Fruit fly (Drosophila melanogaster) whole organism, adult: ENCODE measurements around the gene CG10761.

Experiments used
- CG11617 ChIP-seq: fragments of 200-800 bp; sonication (Bioruptor generic); optimal IDR thresholded peaks from 2 replicates; lab custom pipeline; 2017; ENCODE audit warnings: mild to moderate bottlenecking, missing biosample characterization, missing genetic modification reagents, missing genetic modification characterization
- CG14711 ChIP-seq: fragments of 200-800 bp; sonication (Bioruptor generic); optimal IDR thresholded peaks from 2 replicates; lab custom pipeline; 2018; ENCODE audit warnings: missing biosample characterization, mild to moderate bottlenecking, missing genetic modification characterization, moderate library complexity
- CG1620 ChIP-seq: fragments of 200-800 bp; sonication (Bioruptor generic); optimal IDR thresholded peaks from 2 replicates; lab custom pipeline; 2016; ENCODE audit warnings: missing biosample characterization, missing genetic modification characterization
- CG5204 ChIP-seq: fragments of 200-800 bp; sonication (Bioruptor generic); optimal IDR thresholded peaks from 2 replicates; lab custom pipeline; 2016; ENCODE audit warnings: missing biosample characterization, missing genetic modification characterization
- CG7045 ChIP-seq: fragments of 200-800 bp; sonication (Bioruptor generic); optimal IDR thresholded peaks from 2 replicates; lab custom pipeline; 2017; ENCODE audit warnings: missing biosample characterization, mild to moderate bottlenecking, missing genetic modification characterization
- CG7101 ChIP-seq: fragments of 200-800 bp; sonication (Bioruptor generic); optimal IDR thresholded peaks from 2 replicates; lab custom pipeline; 2018; ENCODE audit warnings: missing biosample characterization, mild to moderate bottlenecking, missing genetic modification characterization, moderate library complexity
- Clk ChIP-seq: fragments of 200-800 bp; sonication (Bioruptor generic); optimal IDR thresholded peaks from 2 replicates; lab custom pipeline; 2017; ENCODE audit warnings: missing biosample characterization, missing genetic modification characterization
- Hr96 ChIP-seq: fragments of 200-800 bp; sonication (Bioruptor generic); optimal IDR thresholded peaks from 2 replicates; lab custom pipeline; 2016; ENCODE audit warnings: missing biosample characterization, missing genetic modification characterization
- Mnt ChIP-seq: fragments of 200-800 bp; sonication (Bioruptor generic); optimal IDR thresholded peaks from 2 replicates; lab custom pipeline; 2016; ENCODE audit warnings: missing biosample characterization, mild to moderate bottlenecking, missing genetic modification characterization
- bab1 ChIP-seq: fragments of 200-800 bp; sonication (Bioruptor generic); optimal IDR thresholded peaks from 3 replicates; lab custom pipeline; 2019; ENCODE audit warnings: missing biosample characterization, mild to moderate bottlenecking, missing genetic modification characterization, moderate library complexity
- cic ChIP-seq: fragments of 200-800 bp; sonication (Bioruptor generic); optimal IDR thresholded peaks from 2 replicates; lab custom pipeline; 2017; ENCODE audit warnings: missing biosample characterization, mild to moderate bottlenecking, missing genetic modification characterization, moderate library complexity
- ovo ChIP-seq: fragments of 200-800 bp; sonication (Bioruptor generic); optimal IDR thresholded peaks from 2 replicates; lab custom pipeline; 2016; ENCODE audit warnings: missing biosample characterization, missing genetic modification characterization
- tj ChIP-seq: fragments of 200-800 bp; sonication (Bioruptor generic); optimal IDR thresholded peaks from 3 replicates; lab custom pipeline; 2017; ENCODE audit warnings: missing biosample characterization, mild to moderate bottlenecking, missing genetic modification characterization, moderate library complexity

DNA sequence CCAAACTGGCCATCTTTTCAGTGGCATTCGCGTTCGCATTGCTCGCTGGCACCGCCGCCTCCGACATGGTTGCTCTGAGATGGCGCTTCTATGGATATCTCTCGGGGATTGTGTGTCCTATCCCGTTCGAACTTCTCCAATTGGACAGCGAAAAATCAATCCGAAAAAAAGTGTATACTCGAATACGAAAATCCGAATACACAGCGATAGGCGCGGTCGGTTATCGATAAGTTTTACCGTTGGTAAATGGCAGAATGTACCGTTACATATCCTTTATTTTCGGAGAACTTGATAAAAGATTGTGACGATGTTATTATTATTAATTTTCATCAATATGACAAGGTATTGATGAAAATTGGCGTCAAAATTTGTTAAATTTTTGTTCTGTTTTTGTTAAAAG is 10.5 kb downstream of the CG10761 start, which contains the start of gene Gbeta5:
- TF ChIP-seq tj (no peak), Hr96 (GFP tag; lab: Kevin White, UChicago) (no peak), ovo (GFP tag; lab: Kevin White, UChicago) (peak; percentile 64), CG11617 (GFP tag; lab: Kevin White, UChicago) (no peak), CG7101 (tag; lab: Kevin White, UChicago) (no peak), bab1 (GFP tag; lab: Kevin White, UChicago) (no peak), CG14711 (no peak), cic (no peak), CG5204 (GFP tag; lab: Kevin White, UChicago) (no peak), CG1620 (no peak), CG7045 (no peak), Clk (GFP tag; lab: Kevin White, UChicago) (no peak), Mnt (GFP tag; lab: Kevin White, UChicago) (no peak)
